Fruit fly (Drosophila melanogaster): ENCODE data around the gene Atg8a.
A peak's percentile ranks its signal among the peaks of the same experiment; 100 is the strongest.

Atg8a gene

DNA sequence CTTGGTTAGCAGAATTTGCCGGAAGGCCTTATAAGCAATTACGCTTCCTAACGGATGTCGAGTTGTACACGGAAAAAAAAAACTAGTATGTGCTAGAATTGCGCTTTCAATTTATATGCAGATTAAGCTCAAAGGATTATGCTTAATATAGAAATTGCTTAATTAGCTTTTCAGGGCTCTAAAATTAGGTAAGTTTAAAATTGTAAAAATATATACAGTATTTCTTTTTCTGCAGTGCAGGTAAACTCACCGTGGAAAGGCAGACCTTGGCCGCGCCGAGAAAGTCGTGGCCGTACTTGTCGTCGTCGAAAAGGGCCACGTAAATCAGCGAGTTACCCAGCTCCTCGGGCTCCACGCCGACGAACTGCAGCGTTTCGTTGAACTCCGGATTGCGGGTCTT lies 17.5 kb downstream of the Atg8a start:
- TF ChIP-seq Dip2 (GFP tag; IDR thresholded peaks at IDR 0.05) = no peak
- TF ChIP-seq CG18599 (GFP tag; optimal IDR thresholded peaks at IDR 0.05) = peak; percentile 22
- TF ChIP-seq gcm2 (GFP tag; optimal IDR thresholded peaks at IDR 0.05) = no peak
- no peak for TF ChIP-seq knrl (GFP tag; IDR thresholded peaks at IDR 0.05; ENCODE audit: partially characterized antibody)
- TF ChIP-seq prd (optimal IDR thresholded peaks at IDR 0.05) = no peak
- TF ChIP-seq prd (GFP tag; IDR thresholded peaks at IDR 0.05) = peak; percentile 55; the same call in 2 of the 3 replicates
- peak; percentile 75 for TF ChIP-seq sens (GFP tag)
- peak; percentile 17 for TF ChIP-seq Med (GFP tag)
- TF ChIP-seq bsh (GFP tag; optimal IDR thresholded peaks at IDR 0.05) = peak in 1 of 2 experiments; percentile 10
- peak; percentile 84 for TF ChIP-seq Ets65A (GFP tag)

DNA sequence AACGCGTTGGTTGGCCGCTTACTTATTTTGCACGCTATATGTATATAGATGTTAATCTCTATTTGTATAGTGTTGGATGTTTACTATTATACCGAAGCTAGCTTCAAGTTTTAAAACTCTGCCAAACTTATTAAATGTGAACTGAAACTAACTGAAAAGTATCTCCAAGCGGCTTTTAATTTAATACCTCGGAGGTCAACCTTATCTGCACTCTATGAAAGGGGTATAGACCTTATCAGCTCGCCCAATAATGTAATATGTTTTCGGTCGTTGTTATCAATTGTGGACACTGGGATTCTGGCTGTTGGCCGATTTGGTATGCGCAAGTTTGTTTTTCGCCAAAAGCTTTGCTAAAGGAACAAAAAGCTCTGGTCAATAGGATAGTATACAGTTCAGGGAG lies 19.5 kb downstream of the Atg8a start:
- TF ChIP-seq sens (GFP tag) (peak; percentile 60), exex (tag; optimal IDR thresholded peaks at IDR 0.05) (peak; percentile 57), CG13894 (tag; optimal IDR thresholded peaks at IDR 0.05) (peak; percentile 1), zfh2 (GFP tag; optimal IDR thresholded peaks at IDR 0.05) (no peak), CG4360 (GFP tag; IDR thresholded peaks at IDR 0.05) (no peak), grn (GFP tag; optimal IDR thresholded peaks at IDR 0.05) (peak; percentile 10), CG14441 (GFP tag; IDR thresholded peaks at IDR 0.05) (no peak), mirr (GFP tag; optimal IDR thresholded peaks at IDR 0.05) (peak; percentile 40), sug (tag; optimal IDR thresholded peaks at IDR 0.05) (peak; percentile 36)

DNA sequence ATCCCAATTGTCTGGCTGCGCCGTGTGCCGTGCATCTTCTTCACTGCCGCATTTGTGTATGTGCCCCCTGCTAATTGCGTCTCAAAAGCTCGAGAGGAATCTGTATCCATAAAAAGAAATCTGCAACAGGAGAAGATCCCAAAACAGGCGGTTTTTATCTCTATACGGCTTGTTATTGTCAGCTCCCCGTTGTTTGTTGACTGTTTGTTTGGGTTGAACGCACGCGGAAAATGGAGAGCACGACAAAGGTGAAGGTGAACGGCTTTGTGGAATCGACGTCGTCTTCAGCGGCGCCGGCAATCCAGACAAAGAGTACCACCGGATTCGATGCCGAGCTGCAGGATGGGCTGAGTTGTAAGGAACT lies 22.6 kb downstream of the Atg8a start:
- TF ChIP-seq HLH3B (GFP tag; IDR thresholded peaks at IDR 0.05) (0 out of 2 replicates have a peak, but pooled peaks have one; percentile 3), bcd (GFP tag; optimal IDR thresholded peaks at IDR 0.05) (no peak), sc (optimal IDR thresholded peaks at IDR 0.05) (no peak), sc (GFP tag; optimal IDR thresholded peaks at IDR 0.05) (no peak), gt (GFP tag; IDR thresholded peaks at IDR 0.05) (no peak), gsb (GFP tag; IDR thresholded peaks at IDR 0.05) (0 out of 2 replicates have a peak, but pooled peaks have one; percentile 1), CG31224 (GFP tag; IDR thresholded peaks at IDR 0.05) (0 out of 2 replicates have a peak, but pooled peaks have one; percentile 1), Hr78 (GFP tag; optimal IDR thresholded peaks at IDR 0.05) (peak in 1 of 2 experiments; percentile 20)

DNA sequence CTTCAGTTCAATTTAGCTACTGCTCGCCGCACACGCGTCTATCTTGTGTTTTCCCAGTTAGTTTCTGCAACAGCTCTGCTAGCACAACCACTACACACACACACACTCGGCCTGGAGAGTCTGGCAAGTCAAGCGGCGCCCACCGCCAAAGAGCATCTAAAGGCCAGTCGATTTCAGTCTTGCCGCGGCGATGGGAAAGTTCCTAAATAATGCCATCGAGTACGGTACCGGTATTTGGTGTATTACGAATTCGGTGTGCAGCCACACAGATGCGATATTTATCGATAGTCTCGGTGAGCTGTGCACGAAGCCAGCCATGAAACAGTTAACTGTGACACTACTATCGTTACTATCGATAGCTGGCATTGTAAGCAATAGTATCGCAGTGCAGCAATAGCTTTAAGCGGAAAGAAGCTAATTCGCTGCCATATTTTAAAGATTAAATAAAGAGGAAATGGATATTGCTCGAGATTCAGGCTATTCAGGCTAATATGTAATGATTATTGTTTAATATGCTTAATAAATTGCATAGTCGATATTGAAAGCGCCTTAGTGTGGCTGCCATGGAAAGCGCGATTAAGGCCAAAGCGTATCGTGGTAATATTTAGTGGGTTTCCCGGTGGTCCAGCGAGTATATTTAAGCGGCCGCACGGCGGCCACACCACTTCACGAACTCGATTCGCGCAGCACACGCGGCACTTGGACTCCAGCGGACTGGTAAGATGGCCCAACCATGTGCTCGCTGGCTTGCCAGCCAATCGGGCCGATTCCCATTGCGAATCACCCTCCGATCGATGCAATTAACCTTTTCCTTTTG lies 23.2 kb downstream of the Atg8a start, which contains the start of gene stx:
Gene stx, minus strand, starts transcription at position 171 of the 817 bp plus-strand sequence.
- TF ChIP-seq D19B (GFP tag; optimal IDR thresholded peaks at IDR 0.05) = no peak
- TF ChIP-seq chif (GFP tag; optimal IDR thresholded peaks at IDR 0.05) = no peak
- peak; percentile 51; the same call in 1 of the 2 replicates for TF ChIP-seq CG9932 (GFP tag; IDR thresholded peaks at IDR 0.05)
- no peak for TF ChIP-seq CG3726 (GFP tag; IDR thresholded peaks at IDR 0.05)
- TF ChIP-seq da (GFP tag; optimal IDR thresholded peaks at IDR 0.05) = no peak
- peak; percentile 42; the same call in 3 of the 4 replicates for TF ChIP-seq Gug (GFP tag; IDR thresholded peaks at IDR 0.05)
- TF ChIP-seq scrt (GFP tag; optimal IDR thresholded peaks at IDR 0.05) = peak; percentile 47
- peak; percentile 58 for TF ChIP-seq CG33213 (GFP tag; optimal IDR thresholded peaks at IDR 0.05)
- peak; percentile 56; the same call in 3 of the 4 replicates for TF ChIP-seq chinmo (GFP tag; IDR thresholded peaks at IDR 0.05; ENCODE audit: partially characterized antibody)
- peak; percentile 35 for TF ChIP-seq Myb (GFP tag; optimal IDR thresholded peaks at IDR 0.05)
- TF ChIP-seq Adf1 (GFP tag; IDR thresholded peaks at IDR 0.05) = no peak; the same call in 1 of the 2 replicates
- peak; percentile 54 for TF ChIP-seq kni (GFP tag; optimal IDR thresholded peaks at IDR 0.05)
- TF ChIP-seq Taf1 (GFP tag; IDR thresholded peaks at IDR 0.05) = peak; percentile 8; the same call in 1 of the 2 replicates
- TF ChIP-seq CG10321 (GFP tag; IDR thresholded peaks at IDR 0.05) = 0 out of 2 replicates have a peak, but pooled peaks have one; percentile 30
- no peak for TF ChIP-seq Hand (GFP tag; optimal IDR thresholded peaks at IDR 0.05)
- peak; percentile 47 for TF ChIP-seq fd64A (GFP tag; optimal IDR thresholded peaks at IDR 0.05)
- TF ChIP-seq CG6689 (GFP tag; IDR thresholded peaks at IDR 0.05) = 0 out of 2 replicates have a peak, but pooled peaks have one; percentile 28
- TF ChIP-seq CG6654 (GFP tag; optimal IDR thresholded peaks at IDR 0.05) = no peak
- no peak for TF ChIP-seq CG2889 (GFP tag; IDR thresholded peaks at IDR 0.05)
- TF ChIP-seq CG7928 (GFP tag; optimal IDR thresholded peaks at IDR 0.05) = no peak
